Fruit fly (Drosophila melanogaster) Kc167 (cell line): ENCODE data around the gene mei-218.

ENCODE experiments used
- psq ChIP-seq: fragments of >200 bp; optimal IDR thresholded peaks from 2 replicates; lab custom pipeline; 2017; ENCODE audit warnings: missing external identifiers
- ttk ChIP-seq: sonication (Bioruptor generic); optimal IDR thresholded peaks from 2 replicates; lab custom pipeline; 2017; ENCODE audit warnings: missing external identifiers

DNA sequence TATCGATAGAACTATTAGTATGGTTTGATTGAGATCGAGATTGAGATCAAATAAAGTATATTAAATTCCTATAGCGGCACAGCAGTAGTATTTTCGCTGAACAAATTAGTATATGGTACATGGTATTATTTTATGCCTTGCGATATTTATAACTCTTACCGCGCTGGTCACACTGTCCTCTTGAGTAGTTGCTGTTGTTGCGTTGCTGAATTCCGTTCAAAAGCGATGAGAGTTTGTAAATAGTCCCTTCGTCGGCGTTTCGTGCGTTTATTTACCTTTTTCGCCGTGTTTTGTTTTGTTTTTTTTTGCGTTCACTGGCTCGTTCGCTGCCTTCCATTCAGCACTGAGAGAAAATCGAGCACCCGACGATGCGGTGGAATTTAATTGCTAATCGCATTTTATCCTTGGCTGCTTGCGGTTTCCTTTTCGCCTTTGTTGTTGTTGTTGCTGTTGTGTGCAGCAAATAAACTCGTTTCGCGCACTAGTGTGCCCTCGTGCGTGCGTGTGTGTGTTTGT lies 35.3 kb downstream of the mei-218 start, which contains the start of gene CG5004:
- no peak for TF ChIP-seq ttk (lab: Kevin White, UChicago)
- no peak for TF ChIP-seq psq (lab: Kevin White, UChicago)
